Worm (Caenorhabditis elegans) whole organism, L4 larva: ENCODE measurements around the gene F08D12.12.

ENCODE experiments used
- D1046.2 ChIP-seq: fragments of 200-800 bp; sonication (Bioruptor generic); IDR thresholded peaks from 2 replicates; pipeline ENCODE4 v1.3.6; 2022; ENCODE audit warnings: missing genetic modification characterization, missing compliant biosample characterization
- R02D3.7 ChIP-seq: fragments of 150-350 bp; sonication (generic microtip); optimal IDR thresholded peaks from 3 replicates; lab custom pipeline; 2014; ENCODE audit warnings: missing biosample characterization, missing genetic modification characterization
- Y105C5A.15 ChIP-seq: fragments of 200-800 bp; sonication (Bioruptor generic); IDR thresholded peaks from 2 replicates; pipeline ENCODE4 v1.3.6; 2022; ENCODE audit warnings: missing genetic modification characterization, missing compliant biosample characterization
- ama-1 ChIP-seq: fragments of 150-350 bp; optimal IDR thresholded peaks from 2 replicates; lab custom pipeline; 2014; ENCODE audit warnings: inconsistent platforms, mixed read lengths
- ceh-32 ChIP-seq: sonication (generic microtip); optimal IDR thresholded peaks from 2 replicates; lab custom pipeline; 2016; ENCODE audit warnings: mild to moderate bottlenecking, missing genetic modification characterization, missing compliant biosample characterization; ENCODE audit not compliant: poor library complexity
- ceh-44 ChIP-seq: fragments of 200-800 bp; sonication (Bioruptor generic); IDR thresholded peaks from 2 replicates; pipeline ENCODE4 v1.3.6; 2022; ENCODE audit warnings: missing genetic modification reagents, missing genetic modification characterization, missing compliant biosample characterization
- ceh-82 ChIP-seq: sonication (generic microtip); optimal IDR thresholded peaks from 2 replicates; lab custom pipeline; 2017; ENCODE audit warnings: missing biosample characterization, missing genetic modification characterization
- ces-1 ChIP-seq: fragments of 150-350 bp; sonication (generic microtip); optimal IDR thresholded peaks from 4 replicates; lab custom pipeline; 2014; ENCODE audit warnings: missing biosample characterization, missing genetic modification reagents, missing genetic modification characterization
- daf-16 ChIP-seq, 3 experiments: sonication (generic microtip); optimal IDR thresholded peaks; 2 replicates each; lab custom pipeline; 2016 to 2017; ENCODE audit warnings: missing genetic modification characterization in 3 of 3, missing genetic modification reagents in 3 of 3, mild to moderate bottlenecking in 2 of 3, missing compliant biosample characterization in 2 of 3, missing biosample characterization in 1 of 3, moderate library complexity in 1 of 3
- daf-19 ChIP-seq: fragments of 200-800 bp; sonication (Bioruptor generic); conservative IDR thresholded peaks from 2 replicates; pipeline ENCODE4 v1.3.6; 2022; ENCODE audit warnings: missing genetic modification characterization, missing compliant biosample characterization
- daf-8 ChIP-seq: fragments of 200-800 bp; sonication (Bioruptor generic); IDR thresholded peaks from 2 replicates; pipeline ENCODE4 v1.3.6; 2022; ENCODE audit warnings: missing genetic modification characterization, missing compliant biosample characterization
- dmd-6 ChIP-seq: fragments of 200-800 bp; sonication (Bioruptor generic); IDR thresholded peaks from 2 replicates; pipeline ENCODE4 v1.3.6; 2022; ENCODE audit warnings: missing genetic modification reagents, missing genetic modification characterization, missing compliant biosample characterization
- dmd-8 ChIP-seq: fragments of 200-800 bp; sonication (Bioruptor generic); IDR thresholded peaks from 2 replicates; pipeline ENCODE4 v1.3.6; 2022; ENCODE audit warnings: missing genetic modification characterization, missing compliant biosample characterization
- dmd-9 ChIP-seq: fragments of 200-800 bp; sonication (Bioruptor generic); IDR thresholded peaks from 2 replicates; pipeline ENCODE4 v1.3.6; 2022; ENCODE audit warnings: missing genetic modification reagents, missing genetic modification characterization, missing compliant biosample characterization
- dpl-1 ChIP-seq: fragments of 150-350 bp; optimal IDR thresholded peaks from 2 replicates; lab custom pipeline; 2014; ENCODE audit warnings: missing biosample characterization, missing genetic modification reagents, missing genetic modification characterization
- dve-1 ChIP-seq: sonication (generic microtip); optimal IDR thresholded peaks from 2 replicates; lab custom pipeline; 2017; ENCODE audit warnings: antibody characterized with exemption, mild to moderate bottlenecking, missing genetic modification characterization, missing compliant biosample characterization; ENCODE audit not compliant: insufficient read depth
- egl-27 ChIP-seq: sonication (generic microtip); optimal IDR thresholded peaks from 3 replicates; lab custom pipeline; 2017; ENCODE audit warnings: missing biosample characterization, missing genetic modification reagents, missing genetic modification characterization
- fkh-10 ChIP-seq: fragments of 150-350 bp; optimal IDR thresholded peaks from 2 replicates; lab custom pipeline; 2014; ENCODE audit warnings: missing biosample characterization, missing genetic modification reagents, missing genetic modification characterization
- fos-1 ChIP-seq: fragments of 150-350 bp; optimal IDR thresholded peaks from 2 replicates; lab custom pipeline; 2014; ENCODE audit warnings: missing biosample characterization, missing genetic modification characterization
- gei-8 ChIP-seq: fragments of 200-800 bp; sonication (Bioruptor generic); optimal IDR thresholded peaks from 2 replicates; lab custom pipeline; 2018; ENCODE audit warnings: mild to moderate bottlenecking, missing genetic modification characterization, missing compliant biosample characterization
- hlh-30 ChIP-seq: sonication (generic microtip); optimal IDR thresholded peaks from 2 replicates; lab custom pipeline; 2017; ENCODE audit warnings: antibody characterized with exemption, mild to moderate bottlenecking, missing genetic modification characterization, missing compliant biosample characterization; ENCODE audit not compliant: insufficient read depth
- lim-7 ChIP-seq: fragments of 200-800 bp; sonication (Bioruptor generic); IDR thresholded peaks from 2 replicates; pipeline ENCODE4 v1.3.6; 2022; ENCODE audit warnings: missing genetic modification characterization, missing compliant biosample characterization
- lin-29 ChIP-seq: fragments of 200-800 bp; sonication (Bioruptor generic); IDR thresholded peaks from 2 replicates; pipeline ENCODE4 v1.3.6; 2022; ENCODE audit warnings: missing genetic modification reagents, missing genetic modification characterization, missing compliant biosample characterization
- lin-38 ChIP-seq: fragments of 200-800 bp; sonication (Bioruptor generic); IDR thresholded peaks from 2 replicates; pipeline ENCODE4 v1.3.6; 2022; ENCODE audit warnings: missing genetic modification reagents, missing genetic modification characterization, missing compliant biosample characterization
- lir-3 ChIP-seq: sonication (generic microtip); optimal IDR thresholded peaks from 2 replicates; lab custom pipeline; 2016; ENCODE audit warnings: mild to moderate bottlenecking, missing genetic modification characterization, missing compliant biosample characterization
- madf-5 ChIP-seq, 2 experiments: fragments of 200-800 bp; sonication (Bioruptor generic); IDR thresholded peaks; 2 replicates each; pipeline ENCODE4 v1.3.6; 2022; ENCODE audit warnings: missing compliant biosample characterization in 2 of 2, missing genetic modification characterization in 2 of 2
- mxl-2 ChIP-seq: fragments of 200-800 bp; sonication (Bioruptor generic); conservative IDR thresholded peaks from 2 replicates; pipeline ENCODE4 v1.3.6; 2022; ENCODE audit warnings: missing genetic modification reagents, missing genetic modification characterization, missing compliant biosample characterization
- mxl-3 ChIP-seq: fragments of 200-800 bp; sonication (Bioruptor generic); optimal IDR thresholded peaks from 2 replicates; lab custom pipeline; 2018; ENCODE audit warnings: mild to moderate bottlenecking, missing genetic modification characterization, missing compliant biosample characterization
- nhr-10 ChIP-seq: fragments of 150-350 bp; optimal IDR thresholded peaks from 2 replicates; lab custom pipeline; 2014; ENCODE audit warnings: missing biosample characterization, missing genetic modification characterization
- nhr-25 ChIP-seq: sonication (generic microtip); optimal IDR thresholded peaks from 2 replicates; lab custom pipeline; 2017; ENCODE audit warnings: missing genetic modification characterization, mild to moderate bottlenecking, missing compliant biosample characterization, antibody characterized with exemption, moderate library complexity, borderline replicate concordance; ENCODE audit not compliant: insufficient read depth
- nhr-6 ChIP-seq: fragments of 150-350 bp; optimal IDR thresholded peaks from 2 replicates; lab custom pipeline; 2014; ENCODE audit warnings: missing biosample characterization, missing genetic modification characterization
- nhr-76 ChIP-seq: fragments of 150-350 bp; optimal IDR thresholded peaks from 2 replicates; lab custom pipeline; 2014; ENCODE audit warnings: missing biosample characterization, missing genetic modification characterization
- pha-4 ChIP-seq, 2 experiments: fragments of 150-350 bp in 1 of 2; fragments of 200-800 bp in 1 of 2; sonication (Bioruptor generic) in 1 of 2; IDR thresholded peaks in 1 of 2; optimal IDR thresholded peaks in 1 of 2; 2 replicates each; pipeline versions ENCODE4 v1.3.6 to Lab custom; 2014 to 2022; ENCODE audit warnings: missing genetic modification characterization in 2 of 2, missing genetic modification reagents in 2 of 2, missing biosample characterization in 1 of 2, missing compliant biosample characterization in 1 of 2
- pqm-1 ChIP-seq: sonication (generic microtip); optimal IDR thresholded peaks from 2 replicates; lab custom pipeline; 2017; ENCODE audit warnings: missing biosample characterization, missing genetic modification characterization
- saeg-2 ChIP-seq: fragments of 200-800 bp; sonication (Bioruptor generic); IDR thresholded peaks from 2 replicates; pipeline ENCODE4 v1.3.6; 2022; ENCODE audit warnings: missing genetic modification reagents, missing genetic modification characterization, missing compliant biosample characterization
- set-16 ChIP-seq: fragments of 200-800 bp; sonication (Bioruptor generic); IDR thresholded peaks from 2 replicates; pipeline ENCODE4 v1.3.6; 2022; ENCODE audit warnings: missing genetic modification reagents, missing genetic modification characterization, missing compliant biosample characterization
- snpc-4 ChIP-seq: fragments of 150-350 bp; optimal IDR thresholded peaks from 2 replicates; lab custom pipeline; 2014; ENCODE audit warnings: missing biosample characterization, missing genetic modification characterization
- spr-3 ChIP-seq: fragments of 200-800 bp; sonication (Bioruptor generic); optimal IDR thresholded peaks from 2 replicates; lab custom pipeline; 2018; ENCODE audit warnings: mild to moderate bottlenecking, missing genetic modification characterization, missing compliant biosample characterization
- unc-62 ChIP-seq, 3 experiments: fragments of 150-350 bp in 1 of 3; sonication (generic microtip); optimal IDR thresholded peaks in 2 of 3; peaks in 1 of 3; 1 replicate in 1 of 3; 2 replicates in 2 of 3; lab custom pipeline; 2014 to 2017; ENCODE audit warnings: missing biosample characterization in 3 of 3, missing genetic modification characterization in 3 of 3, missing genetic modification reagents in 3 of 3, missing genotype in 1 of 3
- zfp-2 ChIP-seq: sonication (generic microtip); optimal IDR thresholded peaks from 2 replicates; lab custom pipeline; 2016; ENCODE audit warnings: mild to moderate bottlenecking, missing genetic modification characterization, missing compliant biosample characterization
- zfp-3 ChIP-seq: fragments of 200-800 bp; sonication (Bioruptor generic); conservative IDR thresholded peaks from 2 replicates; pipeline ENCODE4 v1.3.6; 2022; ENCODE audit warnings: missing genetic modification reagents, missing genetic modification characterization, missing compliant biosample characterization
- zip-2 ChIP-seq: fragments of 150-350 bp; optimal IDR thresholded peaks from 2 replicates; lab custom pipeline; 2014; ENCODE audit warnings: missing biosample characterization, missing genetic modification characterization

The F08D12.12 gene

ce11 chrII:2802804-2803586, 16.1 kb upstream of the F08D12.12 start (continued):
- TF ChIP-seq pha-4 (GFP tag; IDR thresholded peaks at IDR 0.05; lab: Robert Waterston, UW) (0 out of 2 replicates have a peak, but pooled peaks have one; percentile 7), pha-4 (tag; optimal IDR thresholded peaks at IDR 0.05; lab: Kevin White, UChicago) (no peak)

ce11 chrII:2801764-2802163, 14.9 kb upstream of the F08D12.12 start:
- TF ChIP-seq nhr-76 (no peak), egl-27 (tag; lab: Kevin White, UChicago) (no peak), madf-5 (GFP tag; IDR thresholded peaks at IDR 0.05; lab: Robert Waterston, UW) (no peak), gei-8 (GFP tag; lab: Kevin White, UChicago) (no peak), daf-8 (GFP tag; lab: Robert Waterston, UW) (no peak), D1046.2 (GFP tag; lab: Robert Waterston, UW) (no peak), set-16 (peak; percentile 54), mxl-3 (no peak), lir-3 (tag; lab: Kevin White, UChicago) (no peak), unc-62 (GFP tag; optimal IDR thresholded peaks at IDR 0.05 in 1 of 2; lab: Kevin White, UChicago) (peak in 1 of 2 experiments; percentile 55), unc-62 (tag; optimal IDR thresholded peaks at IDR 0.05; lab: Kevin White, UChicago) (no peak), ceh-32 (tag; lab: Kevin White, UChicago) (no peak), ceh-44 (GFP tag; lab: Robert Waterston, UW) (no peak), hlh-30 (tag; lab: Kevin White, UChicago) (no peak)

ce11 chrII:2800550-2801233, 13.8 kb upstream of the F08D12.12 start, which contains the start of gene nhr-119:
Gene nhr-119 (minus strand): TSS chrII:2800600.
- peak; percentile 38 for TF ChIP-seq fos-1
- TF ChIP-seq zfp-2 (tag; lab: Kevin White, UChicago) = no peak
- TF ChIP-seq spr-3 = no peak
- TF ChIP-seq dmd-9 (GFP tag; lab: Robert Waterston, UW) = no peak
- TF ChIP-seq egl-27 (tag; lab: Kevin White, UChicago) = no peak
- no peak for TF ChIP-seq daf-19
- TF ChIP-seq daf-16 (GFP tag; optimal IDR thresholded peaks at IDR 0.05; lab: Kevin White, UChicago) = peak in 1 of 2 experiments; percentile 15
- TF ChIP-seq daf-16 (tag; optimal IDR thresholded peaks at IDR 0.05; lab: Kevin White, UChicago) = peak; percentile 37
- TF ChIP-seq nhr-6 (tag; lab: Kevin White, UChicago) = peak; percentile 44
- no peak for TF ChIP-seq saeg-2 (GFP tag; lab: Robert Waterston, UW)
- no peak for TF ChIP-seq zfp-3
- TF ChIP-seq hlh-30 (tag; lab: Kevin White, UChicago) = peak; percentile 73
- TF ChIP-seq ama-1 (lab: Kevin White, UChicago) = no peak
- peak; percentile 35; the same call in 1 of the 2 replicates for TF ChIP-seq lin-38 (GFP tag; lab: Robert Waterston, UW)
- no peak for TF ChIP-seq madf-5 (GFP tag; IDR thresholded peaks at IDR 0.05; lab: Robert Waterston, UW)
- TF ChIP-seq nhr-25 (tag; lab: Kevin White, UChicago) = no peak
- TF ChIP-seq ceh-82 = no peak
- peak; percentile 91 for TF ChIP-seq dmd-6
- no peak for TF ChIP-seq ces-1 (GFP tag; lab: Kevin White, UChicago)
- TF ChIP-seq zip-2 = no peak
- no peak for TF ChIP-seq dmd-8 (GFP tag; lab: Robert Waterston, UW)
- TF ChIP-seq dpl-1 (GFP tag; lab: Kevin White, UChicago) = peak; percentile 26
- no peak for TF ChIP-seq mxl-2 (GFP tag; lab: Robert Waterston, UW)
- peak; percentile 96 for TF ChIP-seq dve-1 (tag; lab: Kevin White, UChicago)
- no peak for TF ChIP-seq Y105C5A.15 (GFP tag; lab: Robert Waterston, UW)
- TF ChIP-seq fkh-10 (GFP tag; lab: Kevin White, UChicago) = no peak
- TF ChIP-seq set-16 = no peak
- no peak for TF ChIP-seq lin-29 (GFP tag; lab: Robert Waterston, UW)
- TF ChIP-seq nhr-10 (tag; lab: Kevin White, UChicago) = peak; percentile 8
- TF ChIP-seq R02D3.7 (tag; lab: Kevin White, UChicago) = no peak
- peak; percentile 56 for TF ChIP-seq pqm-1 (tag; lab: Kevin White, UChicago)
- TF ChIP-seq lim-7 (GFP tag; lab: Robert Waterston, UW) = no peak
- no peak for TF ChIP-seq ceh-44 (GFP tag; lab: Robert Waterston, UW)
- TF ChIP-seq snpc-4 (tag; lab: Kevin White, UChicago) = no peak
